Worm (Caenorhabditis elegans) whole organism, early embryonic: ENCODE measurements around the gene lin-13.

Experiments used
- B0310.2 ChIP-seq: sonication (generic microtip); optimal IDR thresholded peaks from 2 replicates; lab custom pipeline; 2016; ENCODE audit warnings: mild to moderate bottlenecking, missing genetic modification characterization, missing compliant biosample characterization
- F13C5.2 ChIP-seq: sonication (generic microtip); optimal IDR thresholded peaks from 2 replicates; lab custom pipeline; 2017; ENCODE audit warnings: mild to moderate bottlenecking, missing genetic modification characterization, inconsistent platforms, missing compliant biosample characterization
- aly-1 ChIP-seq: sonication (generic microtip); optimal IDR thresholded peaks from 2 replicates; lab custom pipeline; 2016; ENCODE audit warnings: missing genetic modification characterization, missing compliant biosample characterization
- ama-1 ChIP-seq: fragments of 150-350 bp; optimal IDR thresholded peaks from 2 replicates; lab custom pipeline; 2014
- ceh-13 ChIP-seq: fragments of 200-800 bp; sonication (Bioruptor generic); optimal IDR thresholded peaks from 2 replicates; lab custom pipeline; 2018; ENCODE audit warnings: mild to moderate bottlenecking, missing genetic modification characterization, missing compliant biosample characterization
- ceh-36 ChIP-seq: sonication (generic microtip); optimal IDR thresholded peaks from 2 replicates; lab custom pipeline; 2016; ENCODE audit warnings: missing genetic modification characterization, inconsistent platforms, missing compliant biosample characterization
- ets-7 ChIP-seq: sonication (generic microtip); optimal IDR thresholded peaks from 2 replicates; lab custom pipeline; 2016; ENCODE audit warnings: missing genotype, missing genetic modification characterization, missing compliant biosample characterization
- flt-1 ChIP-seq: fragments of 200-800 bp; sonication (Bioruptor generic); IDR thresholded peaks from 2 replicates; pipeline ENCODE4 v1.3.6; 2022; ENCODE audit warnings: missing genetic modification characterization, missing compliant biosample characterization
- hmbx-1 ChIP-seq: sonication (generic microtip); optimal IDR thresholded peaks from 2 replicates; lab custom pipeline; 2016; ENCODE audit warnings: mild to moderate bottlenecking, missing genetic modification characterization, missing compliant biosample characterization
- hmg-4 ChIP-seq: fragments of 200-800 bp; sonication (Bioruptor generic); optimal IDR thresholded peaks from 2 replicates; lab custom pipeline; 2018; ENCODE audit warnings: mild to moderate bottlenecking, missing genetic modification characterization, missing compliant biosample characterization
- hnd-1 ChIP-seq: sonication (generic microtip); optimal IDR thresholded peaks from 2 replicates; lab custom pipeline; 2016; ENCODE audit warnings: missing genetic modification characterization, missing compliant biosample characterization
- pes-1 ChIP-seq: fragments of 200-800 bp; sonication (Bioruptor generic); IDR thresholded peaks from 2 replicates; pipeline ENCODE4 v1.3.6; 2022; ENCODE audit warnings: missing genetic modification reagents, missing genetic modification characterization, missing compliant biosample characterization
- scrt-1 ChIP-seq: fragments of 200-800 bp; sonication (Bioruptor generic); IDR thresholded peaks from 2 replicates; pipeline ENCODE4 v1.3.6; 2022; ENCODE audit warnings: missing genetic modification characterization, missing compliant biosample characterization
- sea-1 ChIP-seq: fragments of 200-800 bp; sonication (Bioruptor generic); conservative IDR thresholded peaks from 2 replicates; pipeline ENCODE4 v1.3.6; 2022; ENCODE audit warnings: missing genetic modification characterization, missing compliant biosample characterization
- tbx-11 ChIP-seq: fragments of 200-800 bp; sonication (Bioruptor generic); IDR thresholded peaks from 2 replicates; pipeline ENCODE4 v1.3.6; 2022; ENCODE audit warnings: missing genetic modification characterization, missing compliant biosample characterization
- tbx-37 ChIP-seq: fragments of 200-800 bp; sonication (Bioruptor generic); conservative IDR thresholded peaks from 2 replicates; pipeline ENCODE4 v1.3.6; 2022; ENCODE audit warnings: missing genetic modification reagents, missing genetic modification characterization, missing compliant biosample characterization
- tra-4 ChIP-seq: sonication (generic microtip); optimal IDR thresholded peaks from 2 replicates; lab custom pipeline; 2017; ENCODE audit warnings: missing genetic modification characterization, missing compliant biosample characterization

lin-13 gene

ce11 chrIII:7718318-7718717 is 9.0 kb upstream of the lin-13 start:
- TF ChIP-seq ceh-13 (GFP tag; lab: Kevin White, UChicago) (no peak), ama-1 (lab: Kevin White, UChicago) (no peak), tbx-37 (GFP tag; lab: Robert Waterston, UW) (no peak), sea-1 (GFP tag; lab: Robert Waterston, UW) (no peak), B0310.2 (tag; lab: Kevin White, UChicago) (no peak)

- TF ChIP-seq ceh-36 (tag; lab: Kevin White, UChicago) (no peak), scrt-1 (no peak), flt-1 (no peak), ama-1 (lab: Kevin White, UChicago) (no peak), ets-7 (tag; lab: Kevin White, UChicago) (no peak), hnd-1 (tag; lab: Kevin White, UChicago) (no peak), hmbx-1 (no peak), hmg-4 (no peak), tra-4 (tag; lab: Kevin White, UChicago) (no peak), B0310.2 (tag; lab: Kevin White, UChicago) (no peak), tbx-11 (GFP tag; lab: Robert Waterston, UW) (no peak), aly-1 (tag; lab: Kevin White, UChicago) (no peak), sea-1 (GFP tag; lab: Robert Waterston, UW) (no peak), ceh-13 (GFP tag; lab: Kevin White, UChicago) (no peak), pes-1 (GFP tag; lab: Robert Waterston, UW) (no peak), F13C5.2 (tag; lab: Kevin White, UChicago) (no peak), tbx-37 (GFP tag; lab: Robert Waterston, UW) (no peak)
Observed at ce11 chrIII:7716550-7716949, 7.3 kb upstream of the lin-13 start.

ce11 chrIII:7711908-7712359 is 2.6 kb upstream of the lin-13 start, which contains the start of gene C03B8.3:
Gene C03B8.3, plus strand, starts transcription at chrIII:7712309.
- TF ChIP-seq aly-1 (tag; lab: Kevin White, UChicago) (no peak), ceh-13 (GFP tag; lab: Kevin White, UChicago) (no peak), F13C5.2 (tag; lab: Kevin White, UChicago) (no peak), tbx-37 (GFP tag; lab: Robert Waterston, UW) (no peak), B0310.2 (tag; lab: Kevin White, UChicago) (no peak), hmbx-1 (no peak), ama-1 (lab: Kevin White, UChicago) (no peak), ets-7 (tag; lab: Kevin White, UChicago) (no peak), hmg-4 (no peak)

- TF ChIP-seq ama-1 (lab: Kevin White, UChicago), result no peak
- no peak for TF ChIP-seq tbx-37 (GFP tag; lab: Robert Waterston, UW)
- no peak for TF ChIP-seq sea-1 (GFP tag; lab: Robert Waterston, UW)
- TF ChIP-seq tra-4 (tag; lab: Kevin White, UChicago), result no peak
- TF ChIP-seq pes-1 (GFP tag; lab: Robert Waterston, UW), result no peak
- TF ChIP-seq aly-1 (tag; lab: Kevin White, UChicago), result no peak
- TF ChIP-seq hmg-4, result no peak
- TF ChIP-seq hmbx-1, result no peak
- TF ChIP-seq hnd-1 (tag; lab: Kevin White, UChicago), result no peak
- no peak for TF ChIP-seq ets-7 (tag; lab: Kevin White, UChicago)
Observed at ce11 chrIII:7711495-7711894, 2.2 kb upstream of the lin-13 start.

- no peak for TF ChIP-seq B0310.2 (tag; lab: Kevin White, UChicago)
- TF ChIP-seq hmg-4, result peak; percentile 73
- TF ChIP-seq hnd-1 (tag; lab: Kevin White, UChicago), result no peak
- no peak for TF ChIP-seq hmbx-1
- no peak for TF ChIP-seq tbx-11 (GFP tag; lab: Robert Waterston, UW)
- no peak for TF ChIP-seq tbx-37 (GFP tag; lab: Robert Waterston, UW)
- TF ChIP-seq ama-1 (lab: Kevin White, UChicago), result no peak
- no peak for TF ChIP-seq ceh-13 (GFP tag; lab: Kevin White, UChicago)
- TF ChIP-seq ets-7 (tag; lab: Kevin White, UChicago), result no peak
- TF ChIP-seq tra-4 (tag; lab: Kevin White, UChicago), result no peak
- TF ChIP-seq ceh-36 (tag; lab: Kevin White, UChicago), result peak; percentile 39
- TF ChIP-seq scrt-1, result 0 out of 2 replicates have a peak, but pooled peaks have one; percentile 37
- TF ChIP-seq F13C5.2 (tag; lab: Kevin White, UChicago), result peak; percentile 67
Observed at ce11 chrIII:7710943-7711342, 1.7 kb upstream of the lin-13 start.

- no peak for TF ChIP-seq tra-4 (tag; lab: Kevin White, UChicago)
- peak; percentile 51 for TF ChIP-seq hmg-4
Observed at ce11 chrIII:7710066-7710465, 775 bp upstream of the lin-13 start.

- peak; percentile 38 for TF ChIP-seq pes-1 (GFP tag; lab: Robert Waterston, UW)
Observed at ce11 chrIII:7708815-7709214, 476 bp downstream of the lin-13 start.

- TF ChIP-seq ets-7 (tag; lab: Kevin White, UChicago) (no peak), sea-1 (GFP tag; lab: Robert Waterston, UW) (no peak), hmbx-1 (no peak), hnd-1 (tag; lab: Kevin White, UChicago) (no peak), hmg-4 (no peak), ceh-13 (GFP tag; lab: Kevin White, UChicago) (no peak), ama-1 (lab: Kevin White, UChicago) (no peak), tbx-11 (GFP tag; lab: Robert Waterston, UW) (no peak), F13C5.2 (tag; lab: Kevin White, UChicago) (no peak), aly-1 (tag; lab: Kevin White, UChicago) (no peak), B0310.2 (tag; lab: Kevin White, UChicago) (no peak), pes-1 (GFP tag; lab: Robert Waterston, UW) (no peak), scrt-1 (no peak), tra-4 (tag; lab: Kevin White, UChicago) (no peak), tbx-37 (GFP tag; lab: Robert Waterston, UW) (no peak), flt-1 (no peak), ceh-36 (tag; lab: Kevin White, UChicago) (no peak)
Observed at ce11 chrIII:7703474-7703873, 5.8 kb downstream of the lin-13 start.
